Worm (Caenorhabditis elegans) whole organism, young adult: ENCODE data around the gene C10A4.3.

ENCODE experiments used
- B0019.2 ChIP-seq: fragments of 200-800 bp; sonication (Bioruptor generic); conservative IDR thresholded peaks from 2 replicates; pipeline ENCODE4 v1.3.6; 2022; ENCODE audit warnings: missing genetic modification reagents, missing genetic modification characterization, missing compliant biosample characterization
- B0261.1 ChIP-seq: sonication (generic microtip); optimal IDR thresholded peaks from 2 replicates; lab custom pipeline; 2016; ENCODE audit warnings: mild to moderate bottlenecking, missing genetic modification characterization, moderate library complexity, missing compliant biosample characterization
- F10E7.11 ChIP-seq: sonication (generic microtip); optimal IDR thresholded peaks from 2 replicates; lab custom pipeline; 2017; ENCODE audit warnings: mild to moderate bottlenecking, missing genetic modification characterization, moderate library complexity, missing compliant biosample characterization
- F23B12.7 ChIP-seq: sonication (generic microtip); optimal IDR thresholded peaks from 2 replicates; lab custom pipeline; 2017; ENCODE audit warnings: missing genetic modification characterization, mild to moderate bottlenecking, missing compliant biosample characterization, antibody characterized with exemption, moderate library complexity; ENCODE audit not compliant: insufficient read depth
- F37B4.10 ChIP-seq: fragments of 200-800 bp; sonication (Bioruptor generic); IDR thresholded peaks from 2 replicates; pipeline ENCODE4 v1.3.6; 2022; ENCODE audit warnings: missing genetic modification characterization, missing compliant biosample characterization
- F55B11.4 ChIP-seq: sonication (generic microtip); optimal IDR thresholded peaks from 2 replicates; lab custom pipeline; 2016; ENCODE audit warnings: missing compliant biosample characterization, missing genetic modification characterization, borderline replicate concordance; ENCODE audit not compliant: insufficient read depth
- F57C9.4 ChIP-seq: sonication (generic microtip); optimal IDR thresholded peaks from 2 replicates; lab custom pipeline; 2017; ENCODE audit warnings: mild to moderate bottlenecking, missing genetic modification characterization, missing compliant biosample characterization
- Y53F4B.3 ChIP-seq: fragments of 200-800 bp; sonication (Bioruptor generic); IDR thresholded peaks from 2 replicates; pipeline ENCODE4 v1.3.6; 2022; ENCODE audit warnings: missing genetic modification reagents, missing genetic modification characterization, missing compliant biosample characterization
- aptf-2 ChIP-seq: fragments of 200-800 bp; sonication (Bioruptor generic); conservative IDR thresholded peaks from 2 replicates; pipeline ENCODE4 v1.3.6; 2022; ENCODE audit warnings: missing genetic modification reagents, missing genetic modification characterization, missing compliant biosample characterization
- atf-7 ChIP-seq: sonication (generic microtip); optimal IDR thresholded peaks from 2 replicates; lab custom pipeline; 2017; ENCODE audit warnings: mild to moderate bottlenecking, missing genetic modification characterization, missing compliant biosample characterization
- athp-1 ChIP-seq: sonication (generic microtip); optimal IDR thresholded peaks from 2 replicates; lab custom pipeline; 2017; ENCODE audit warnings: mild to moderate bottlenecking, missing genetic modification characterization, missing compliant biosample characterization
- attf-5 ChIP-seq: fragments of 200-800 bp; sonication (Bioruptor generic); optimal IDR thresholded peaks from 2 replicates; lab custom pipeline; 2018; ENCODE audit warnings: mild to moderate bottlenecking, missing genetic modification characterization, missing compliant biosample characterization
- attf-6 ChIP-seq: fragments of 200-800 bp; sonication (Bioruptor generic); IDR thresholded peaks from 2 replicates; pipeline ENCODE4 v1.3.6; 2022; ENCODE audit warnings: missing genetic modification reagents, missing genetic modification characterization, missing compliant biosample characterization
- cebp-1 ChIP-seq, 2 experiments: fragments of 200-800 bp in 1 of 2; sonication (Bioruptor generic) in 1 of 2; sonication (generic microtip) in 1 of 2; IDR thresholded peaks in 1 of 2; optimal IDR thresholded peaks in 1 of 2; 2 replicates each; pipeline versions ENCODE4 v1.3.6 to Lab custom; 2017 to 2022; ENCODE audit warnings: missing compliant biosample characterization in 2 of 2, missing genetic modification characterization in 2 of 2, mild to moderate bottlenecking in 1 of 2, missing genetic modification reagents in 1 of 2, moderate library complexity in 1 of 2
- ceh-79 ChIP-seq: sonication (generic microtip); optimal IDR thresholded peaks from 2 replicates; lab custom pipeline; 2017; ENCODE audit warnings: mild to moderate bottlenecking, missing genetic modification characterization, missing compliant biosample characterization
- ceh-91 ChIP-seq: fragments of 200-800 bp; sonication (Bioruptor generic); IDR thresholded peaks from 2 replicates; pipeline ENCODE4 v1.3.6; 2022; ENCODE audit warnings: missing genetic modification reagents, missing genetic modification characterization, missing compliant biosample characterization
- dpff-1 ChIP-seq: sonication (generic microtip); optimal IDR thresholded peaks from 2 replicates; lab custom pipeline; 2017; ENCODE audit warnings: mild to moderate bottlenecking, missing genetic modification characterization, missing compliant biosample characterization
- efl-1 ChIP-seq: fragments of 150-350 bp; optimal IDR thresholded peaks from 2 replicates; lab custom pipeline; 2014; ENCODE audit warnings: missing biosample characterization, missing genetic modification reagents, missing genetic modification characterization
- egl-44 ChIP-seq: fragments of 200-800 bp; sonication (Bioruptor generic); IDR thresholded peaks from 2 replicates; pipeline ENCODE4 v1.3.6; 2022; ENCODE audit warnings: missing genetic modification reagents, missing genetic modification characterization, missing compliant biosample characterization
- egrh-3 ChIP-seq: fragments of 200-800 bp; sonication (Bioruptor generic); IDR thresholded peaks from 2 replicates; pipeline ENCODE4 v1.3.6; 2022; ENCODE audit warnings: missing genetic modification reagents, missing genetic modification characterization, missing compliant biosample characterization
- fkh-3 ChIP-seq: sonication (generic microtip); optimal IDR thresholded peaks from 2 replicates; lab custom pipeline; 2016; ENCODE audit warnings: mild to moderate bottlenecking, missing genetic modification characterization, missing compliant biosample characterization
- him-1 ChIP-seq: sonication (generic microtip); optimal IDR thresholded peaks from 2 replicates; lab custom pipeline; 2016; ENCODE audit warnings: missing genotype, missing genetic modification reagents, missing genetic modification characterization, missing compliant biosample characterization
- hlh-26 ChIP-seq: fragments of 200-800 bp; sonication (Bioruptor generic); conservative IDR thresholded peaks from 2 replicates; pipeline ENCODE4 v1.3.6; 2022; ENCODE audit warnings: missing genetic modification reagents, missing genetic modification characterization, missing compliant biosample characterization
- hmg-20 ChIP-seq: fragments of 200-800 bp; sonication (Bioruptor generic); IDR thresholded peaks from 2 replicates; pipeline ENCODE4 v1.3.6; 2022; ENCODE audit warnings: missing genetic modification reagents, missing genetic modification characterization, missing compliant biosample characterization
- hrde-1 ChIP-seq: sonication (generic microtip); optimal IDR thresholded peaks from 2 replicates; lab custom pipeline; 2016; ENCODE audit warnings: missing genetic modification characterization, mild to moderate bottlenecking, missing compliant biosample characterization, moderate library complexity, missing genotype, missing genetic modification reagents, borderline replicate concordance
- lag-1 ChIP-seq: fragments of 200-800 bp; sonication (Bioruptor generic); IDR thresholded peaks from 2 replicates; pipeline ENCODE4 v1.3.6; 2022; ENCODE audit warnings: missing genetic modification reagents, missing genetic modification characterization, missing compliant biosample characterization
- let-607 ChIP-seq, 2 experiments: fragments of 200-800 bp in 1 of 2; sonication (Bioruptor generic) in 1 of 2; sonication (generic microtip) in 1 of 2; optimal IDR thresholded peaks; 2 replicates each; lab custom pipeline; 2016 to 2018; ENCODE audit warnings: mild to moderate bottlenecking in 2 of 2, missing compliant biosample characterization in 2 of 2, missing genetic modification characterization in 2 of 2, moderate library complexity in 2 of 2, missing genotype in 1 of 2
- lin-35 ChIP-seq, 3 experiments: fragments of 150-350 bp in 2 of 3; sonication (generic microtip) in 1 of 3; optimal IDR thresholded peaks; 2 replicates each; lab custom pipeline; 2014 to 2018; ENCODE audit warnings: missing biosample characterization in 3 of 3, missing genetic modification characterization in 3 of 3, missing genetic modification reagents in 3 of 3
- lin-40 ChIP-seq: sonication (generic microtip); optimal IDR thresholded peaks from 2 replicates; lab custom pipeline; 2016; ENCODE audit warnings: missing genetic modification characterization, mild to moderate bottlenecking, missing compliant biosample characterization, missing genotype, missing genetic modification reagents
- lin-54 ChIP-seq: fragments of 200-800 bp; sonication (Bioruptor generic); optimal IDR thresholded peaks from 2 replicates; lab custom pipeline; 2018; ENCODE audit warnings: mild to moderate bottlenecking, missing genetic modification characterization, missing compliant biosample characterization
- lir-1 ChIP-seq: fragments of 200-800 bp; sonication (Bioruptor generic); conservative IDR thresholded peaks from 2 replicates; pipeline ENCODE4 v1.3.6; 2022; ENCODE audit warnings: missing genetic modification reagents, missing genetic modification characterization, missing compliant biosample characterization
- lsl-1 ChIP-seq: fragments of 200-800 bp; sonication (Bioruptor generic); optimal IDR thresholded peaks from 2 replicates; lab custom pipeline; 2018; ENCODE audit warnings: mild to moderate bottlenecking, missing genetic modification characterization, moderate library complexity, missing compliant biosample characterization
- madf-3 ChIP-seq: fragments of 200-800 bp; sonication (Bioruptor generic); IDR thresholded peaks from 2 replicates; pipeline ENCODE4 v1.3.6; 2022; ENCODE audit warnings: missing genetic modification reagents, missing genetic modification characterization, missing compliant biosample characterization
- nfya-1 ChIP-seq: sonication (generic microtip); optimal IDR thresholded peaks from 2 replicates; lab custom pipeline; 2017; ENCODE audit warnings: antibody characterized with exemption, missing compliant biosample characterization, missing genetic modification characterization, borderline replicate concordance; ENCODE audit not compliant: insufficient read depth
- nhr-179 ChIP-seq: sonication (generic microtip); optimal IDR thresholded peaks from 2 replicates; lab custom pipeline; 2016; ENCODE audit warnings: mild to moderate bottlenecking, missing genetic modification characterization, missing compliant biosample characterization
- nhr-90 ChIP-seq: sonication (generic microtip); optimal IDR thresholded peaks from 2 replicates; lab custom pipeline; 2016; ENCODE audit warnings: missing genotype, mild to moderate bottlenecking, missing genetic modification characterization, missing compliant biosample characterization
- repo-1 ChIP-seq: sonication (generic microtip); optimal IDR thresholded peaks from 2 replicates; lab custom pipeline; 2017; ENCODE audit warnings: mild to moderate bottlenecking, missing genetic modification characterization, missing compliant biosample characterization
- sea-2 ChIP-seq: fragments of 200-800 bp; sonication (Bioruptor generic); IDR thresholded peaks from 2 replicates; pipeline ENCODE4 v1.3.6; 2022; ENCODE audit warnings: missing genetic modification characterization, missing compliant biosample characterization
- somi-1 ChIP-seq: fragments of 200-800 bp; sonication (Bioruptor generic); optimal IDR thresholded peaks from 2 replicates; lab custom pipeline; 2018; ENCODE audit warnings: mild to moderate bottlenecking, missing genetic modification characterization, missing compliant biosample characterization
- sptf-2 ChIP-seq: fragments of 200-800 bp; sonication (Bioruptor generic); optimal IDR thresholded peaks from 2 replicates; lab custom pipeline; 2018; ENCODE audit warnings: mild to moderate bottlenecking, missing genetic modification characterization, missing compliant biosample characterization
- tbp1 ChIP-seq: fragments of 200-800 bp; sonication (Bioruptor generic); optimal IDR thresholded peaks from 2 replicates; lab custom pipeline; 2018; ENCODE audit warnings: mild to moderate bottlenecking, missing genetic modification characterization, missing compliant biosample characterization
- unc-130 ChIP-seq: sonication (generic microtip); optimal IDR thresholded peaks from 2 replicates; lab custom pipeline; 2016; ENCODE audit warnings: missing genetic modification reagents, missing genetic modification characterization, missing compliant biosample characterization
- ztf-3 ChIP-seq: fragments of 200-800 bp; sonication (Bioruptor generic); optimal IDR thresholded peaks from 2 replicates; lab custom pipeline; 2018; ENCODE audit warnings: mild to moderate bottlenecking, missing genetic modification characterization, missing compliant biosample characterization
- ztf-6 ChIP-seq: fragments of 200-800 bp; sonication (Bioruptor generic); IDR thresholded peaks from 2 replicates; pipeline ENCODE4 v1.3.6; 2022; ENCODE audit warnings: missing genetic modification reagents, missing genetic modification characterization, missing compliant biosample characterization

Gene C10A4.3

ce11 chrX:7371945-7372344 is 33.5 kb upstream of the C10A4.3 start:
- TF ChIP-seq attf-5 (GFP tag; lab: Kevin White, UChicago) (no peak), Y53F4B.3 (GFP tag; lab: Robert Waterston, UW) (no peak), athp-1 (tag; lab: Kevin White, UChicago) (no peak), B0019.2 (GFP tag; lab: Robert Waterston, UW) (no peak), let-607 (tag; optimal IDR thresholded peaks at IDR 0.05; lab: Kevin White, UChicago) (no peak), lin-35 (GFP tag; optimal IDR thresholded peaks at IDR 0.05; lab: Kevin White, UChicago) (no peak), somi-1 (GFP tag; lab: Kevin White, UChicago) (no peak), repo-1 (tag; lab: Kevin White, UChicago) (no peak), unc-130 (GFP tag; lab: Kevin White, UChicago) (no peak), aptf-2 (GFP tag; lab: Robert Waterston, UW) (no peak), egl-44 (GFP tag; lab: Robert Waterston, UW) (no peak), dpff-1 (tag; lab: Kevin White, UChicago) (no peak), atf-7 (tag; lab: Kevin White, UChicago) (no peak), F57C9.4 (tag; lab: Kevin White, UChicago) (no peak)
- TF ChIP-seq, all 124 proteins: peak for 0

DNA sequence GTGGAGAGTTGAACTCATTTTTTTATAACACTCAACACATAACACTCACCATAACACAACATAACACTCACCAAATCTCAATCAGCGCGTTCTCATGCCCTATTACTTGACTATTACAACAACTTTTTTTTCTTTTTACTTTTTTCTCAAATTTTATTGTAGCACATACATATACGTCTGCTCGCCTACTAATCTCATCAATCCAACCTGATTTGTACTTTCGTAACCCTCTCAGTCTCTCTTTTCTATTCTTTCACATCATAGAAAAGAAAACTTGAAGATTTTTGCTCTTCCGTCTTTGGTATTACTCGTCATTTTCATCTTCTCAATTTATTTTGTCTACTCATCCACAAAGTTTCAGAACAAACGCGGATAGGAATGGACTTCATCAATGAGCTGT is 28.6 kb upstream of the C10A4.3 start, which contains the start of gene npr-8:
npr-8 (plus strand) TSS at position 362 of the 400 bp plus-strand sequence.
- no peak for TF ChIP-seq him-1 (tag; lab: Kevin White, UChicago)
- no peak for TF ChIP-seq B0019.2 (GFP tag; lab: Robert Waterston, UW)

DNA sequence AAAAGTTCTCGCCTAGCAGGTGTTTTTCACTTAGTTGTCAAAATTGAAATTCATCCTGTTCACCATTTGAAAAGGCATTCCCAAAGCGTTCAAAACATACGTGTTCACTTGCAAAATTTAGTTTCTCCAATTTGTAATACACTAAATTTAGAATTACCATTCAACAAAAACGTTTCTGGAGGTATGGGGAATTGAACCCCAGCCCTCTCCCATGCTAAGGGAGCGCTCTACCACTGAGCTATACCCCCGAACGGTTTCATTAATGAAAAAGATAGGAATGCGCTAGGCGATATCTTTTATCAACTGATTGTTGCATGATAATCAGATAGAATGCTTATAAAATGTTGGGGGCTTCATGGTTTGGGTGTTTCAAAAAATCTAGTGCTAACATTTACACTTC is 26.9 kb upstream of the C10A4.3 start:
- TF ChIP-seq lag-1 (GFP tag; lab: Robert Waterston, UW) (no peak), sea-2 (GFP tag; lab: Robert Waterston, UW) (no peak), lin-40 (tag; lab: Kevin White, UChicago) (no peak), nfya-1 (tag; lab: Kevin White, UChicago) (no peak), lin-54 (GFP tag; lab: Kevin White, UChicago) (no peak), F55B11.4 (tag; lab: Kevin White, UChicago) (no peak), efl-1 (GFP tag; lab: Kevin White, UChicago) (no peak), madf-3 (GFP tag; lab: Robert Waterston, UW) (0 out of 2 replicates have a peak, but pooled peaks have one; percentile 44), sptf-2 (GFP tag; lab: Kevin White, UChicago) (peak; percentile 39), nhr-179 (tag; lab: Kevin White, UChicago) (no peak), nhr-90 (no peak), tbp1 (peak; percentile 87), attf-6 (no peak), ceh-91 (GFP tag; lab: Robert Waterston, UW) (no peak), cebp-1 (GFP tag; IDR thresholded peaks at IDR 0.05; lab: Robert Waterston, UW) (no peak), cebp-1 (tag; optimal IDR thresholded peaks at IDR 0.05; lab: Kevin White, UChicago) (no peak), hrde-1 (tag; lab: Kevin White, UChicago) (no peak), hlh-26 (GFP tag; lab: Robert Waterston, UW) (no peak), ztf-3 (GFP tag; lab: Kevin White, UChicago) (no peak), F37B4.10 (GFP tag; lab: Robert Waterston, UW) (no peak), Y53F4B.3 (GFP tag; lab: Robert Waterston, UW) (no peak), F23B12.7 (tag; lab: Kevin White, UChicago) (no peak), F10E7.11 (no peak), fkh-3 (tag; lab: Kevin White, UChicago) (no peak), ztf-6 (GFP tag; lab: Robert Waterston, UW) (no peak), lir-1 (no peak), ceh-79 (no peak), B0261.1 (tag; lab: Kevin White, UChicago) (peak; percentile 72), hmg-20 (GFP tag; lab: Robert Waterston, UW) (no peak), lsl-1 (GFP tag; lab: Kevin White, UChicago) (no peak), dpff-1 (tag; lab: Kevin White, UChicago) (no peak), egrh-3 (GFP tag; lab: Robert Waterston, UW) (no peak)
